Fruit fly (Drosophila melanogaster): ENCODE data around the gene lin-28.

Gene lin-28

dm6 chr3L:5638542-5639045 is 15.9 kb upstream of the lin-28 start:
- TF ChIP-seq Myc (optimal IDR thresholded peaks at IDR 0.05) (no peak), OdsH (GFP tag; optimal IDR thresholded peaks at IDR 0.05) (no peak), sage (GFP tag; optimal IDR thresholded peaks at IDR 0.05) (no peak), Sp1 (GFP tag; optimal IDR thresholded peaks at IDR 0.05) (no peak), usp (GFP tag; optimal IDR thresholded peaks at IDR 0.05) (no peak), pan (optimal IDR thresholded peaks at IDR 0.05) (no peak), CG9705 (GFP tag; optimal IDR thresholded peaks at IDR 0.05) (no peak), rgr (GFP tag; optimal IDR thresholded peaks at IDR 0.05) (no peak), foxo (GFP tag; optimal IDR thresholded peaks at IDR 0.05) (no peak), sv (GFP tag; optimal IDR thresholded peaks at IDR 0.05) (no peak), dmrt93B (GFP tag; optimal IDR thresholded peaks at IDR 0.05) (no peak), lola (GFP tag; optimal IDR thresholded peaks at IDR 0.05) (no peak)

- TF ChIP-seq psq (GFP tag; optimal IDR thresholded peaks at IDR 0.05) (peak; percentile 30), Jra (GFP tag; optimal IDR thresholded peaks at IDR 0.05) (no peak), Mio (GFP tag; optimal IDR thresholded peaks at IDR 0.05) (no peak), Hr83 (GFP tag; optimal IDR thresholded peaks at IDR 0.05; ENCODE audit: poor library complexity, severe bottlenecking) (no peak), GATAd (GFP tag; optimal IDR thresholded peaks at IDR 0.05) (no peak), Rel (GFP tag; optimal IDR thresholded peaks at IDR 0.05) (no peak), Rel (tag; optimal IDR thresholded peaks at IDR 0.05) (peak; percentile 78), HLH106 (tag; optimal IDR thresholded peaks at IDR 0.05) (peak; percentile 27), OdsH (GFP tag; optimal IDR thresholded peaks at IDR 0.05) (no peak), N (GFP tag; optimal IDR thresholded peaks at IDR 0.05) (no peak), tai (GFP tag; optimal IDR thresholded peaks at IDR 0.05) (no peak), CG9705 (GFP tag; optimal IDR thresholded peaks at IDR 0.05) (no peak), sage (GFP tag; optimal IDR thresholded peaks at IDR 0.05) (no peak), foxo (GFP tag; optimal IDR thresholded peaks at IDR 0.05) (peak in 1 of 2 experiments; percentile 8), woc (GFP tag; optimal IDR thresholded peaks at IDR 0.05) (no peak), h (GFP tag; optimal IDR thresholded peaks at IDR 0.05) (no peak), Sp1 (GFP tag; optimal IDR thresholded peaks at IDR 0.05) (peak; percentile 6)
These were observed 15.0 kb upstream of the lin-28 start for dm6 chr3L:5639474-5639873.

DNA sequence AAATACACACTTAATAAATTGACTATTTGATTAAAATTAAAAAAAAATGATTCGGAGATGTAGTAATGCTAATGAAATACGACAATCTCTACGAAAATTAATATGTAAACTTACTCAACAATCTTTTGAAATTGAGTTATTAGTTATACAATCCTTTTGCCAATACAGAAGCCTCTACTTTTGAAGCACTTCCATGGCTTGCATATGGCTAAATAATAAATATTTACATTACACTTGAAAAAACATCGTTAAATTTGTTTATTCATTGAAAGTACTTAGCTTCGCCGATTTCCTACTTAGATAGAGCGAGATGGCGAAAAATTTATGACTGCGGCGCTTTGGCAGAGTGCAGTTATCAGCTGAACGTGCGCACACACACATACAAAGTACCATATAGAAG is 13.8 kb upstream of the lin-28 start:
- no peak for TF ChIP-seq Myc (optimal IDR thresholded peaks at IDR 0.05)
- TF ChIP-seq GATAd (GFP tag; optimal IDR thresholded peaks at IDR 0.05), result no peak
- TF ChIP-seq tai (GFP tag; optimal IDR thresholded peaks at IDR 0.05), result no peak
- TF ChIP-seq HLH106 (tag; optimal IDR thresholded peaks at IDR 0.05), result no peak
- no peak for TF ChIP-seq CG32264 (GFP tag; optimal IDR thresholded peaks at IDR 0.05)
- no peak for TF ChIP-seq CrebA (GFP tag; optimal IDR thresholded peaks at IDR 0.05; ENCODE audit: borderline replicate concordance)
- TF ChIP-seq dl (GFP tag; optimal IDR thresholded peaks at IDR 0.05; ENCODE audit: insufficient read depth in 1 of 2, partially characterized antibody in 2 of 2), result no peak
- no peak for TF ChIP-seq sv (GFP tag; optimal IDR thresholded peaks at IDR 0.05)
- TF ChIP-seq Hr83 (GFP tag; optimal IDR thresholded peaks at IDR 0.05; ENCODE audit: poor library complexity, severe bottlenecking), result no peak
- TF ChIP-seq rgr (GFP tag; optimal IDR thresholded peaks at IDR 0.05), result no peak
- no peak for TF ChIP-seq ey (GFP tag; optimal IDR thresholded peaks at IDR 0.05)
- no peak for TF ChIP-seq dmrt93B (GFP tag; optimal IDR thresholded peaks at IDR 0.05)
- TF ChIP-seq Dfd (GFP tag; optimal IDR thresholded peaks at IDR 0.05), result no peak
- TF ChIP-seq Dif (GFP tag; optimal IDR thresholded peaks at IDR 0.05; ENCODE audit: partially characterized antibody), result no peak
- no peak for TF ChIP-seq psq (GFP tag; optimal IDR thresholded peaks at IDR 0.05)
- TF ChIP-seq Hnf4 (GFP tag; optimal IDR thresholded peaks at IDR 0.05), result no peak
- TF ChIP-seq N (GFP tag; optimal IDR thresholded peaks at IDR 0.05), result no peak

DNA sequence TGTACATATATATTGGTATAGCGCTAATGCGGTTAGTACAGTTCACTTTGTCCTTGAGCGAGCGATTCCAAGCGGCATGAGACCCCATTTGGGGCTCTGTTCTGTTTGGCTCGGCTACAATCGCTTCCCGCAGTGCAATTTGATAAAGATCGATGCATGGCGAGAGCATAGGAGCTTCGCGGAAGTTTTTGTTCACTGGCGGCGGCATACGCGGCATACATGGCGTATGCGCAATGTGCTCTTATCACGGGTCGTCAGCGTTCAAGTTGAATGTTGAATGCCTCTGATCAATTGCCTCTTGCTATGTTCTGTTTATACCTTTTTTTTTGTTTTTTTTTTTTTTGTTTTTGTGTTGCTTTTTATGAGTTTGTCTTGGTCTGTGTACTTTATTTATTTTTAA is 13.4 kb upstream of the lin-28 start:
- TF ChIP-seq CG32264 (GFP tag; optimal IDR thresholded peaks at IDR 0.05), result no peak
- no peak for TF ChIP-seq fru (GFP tag; optimal IDR thresholded peaks at IDR 0.05)
- no peak for TF ChIP-seq pan (optimal IDR thresholded peaks at IDR 0.05)

dm6 chr3L:5641547-5641946 is 12.9 kb upstream of the lin-28 start:
- TF ChIP-seq lola (GFP tag; optimal IDR thresholded peaks at IDR 0.05) (no peak), CrebA (GFP tag; optimal IDR thresholded peaks at IDR 0.05; ENCODE audit: borderline replicate concordance) (no peak), woc (GFP tag; optimal IDR thresholded peaks at IDR 0.05) (no peak), Dfd (GFP tag; optimal IDR thresholded peaks at IDR 0.05) (no peak), jim (GFP tag; optimal IDR thresholded peaks at IDR 0.05) (no peak), rgr (GFP tag; optimal IDR thresholded peaks at IDR 0.05) (no peak)
